Worm (Caenorhabditis elegans): ENCODE measurements around the gene srsx-34.

DNA sequence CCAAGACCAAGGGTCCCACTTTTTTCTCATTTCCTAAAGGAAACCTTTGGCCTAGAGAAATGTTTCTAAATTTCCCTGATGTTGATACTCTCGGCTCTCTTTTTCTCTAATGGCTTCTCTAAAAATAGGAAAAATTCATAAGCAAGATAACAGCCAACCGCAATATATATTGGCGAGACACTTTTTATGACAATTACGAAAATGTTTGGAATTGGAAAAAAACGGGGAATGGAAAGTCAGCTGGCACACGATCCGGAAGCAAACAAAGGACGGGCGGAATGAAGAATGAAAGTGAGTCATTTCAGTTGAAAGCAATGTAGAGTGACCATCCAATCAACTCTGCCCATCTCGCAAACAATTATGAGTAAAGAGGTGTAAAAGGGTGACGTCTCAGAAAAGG, 45.6 kb downstream of the srsx-34 start:
- TF ChIP-seq zip-8 (tag; optimal IDR thresholded peaks at IDR 0.05) (no peak), snpc-4 (tag; optimal IDR thresholded peaks at IDR 0.05) (no peak), blmp-1 (tag; optimal IDR thresholded peaks at IDR 0.05) (no peak), lsy-2 (tag; optimal IDR thresholded peaks at IDR 0.05) (no peak)

All from whole organism, mixed stage, embryonic.